Fruit fly (Drosophila melanogaster): ENCODE results near the gene CG46306.

DNA sequence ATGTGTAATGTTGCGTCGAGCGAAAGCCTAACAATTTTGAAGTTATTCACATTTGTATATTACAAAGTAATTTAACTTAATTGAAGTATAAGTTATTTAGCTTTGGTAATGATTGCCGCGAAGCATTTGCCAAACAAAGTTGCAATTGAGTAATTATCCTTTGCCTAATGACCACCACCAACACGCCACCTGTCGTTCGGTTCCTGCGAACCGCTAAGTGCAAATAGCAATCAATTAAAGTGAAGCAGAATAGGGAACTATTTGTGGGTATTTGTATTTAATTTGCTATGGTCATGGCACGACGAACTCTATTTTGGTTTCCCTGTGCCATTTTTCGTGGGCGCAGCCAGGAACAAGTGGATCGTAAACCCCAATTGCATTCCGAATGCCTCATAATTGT lies 14.7 kb downstream of the CG46306 start:
- TF ChIP-seq lola (GFP tag; optimal IDR thresholded peaks at IDR 0.05) (no peak), OdsH (GFP tag; optimal IDR thresholded peaks at IDR 0.05) (no peak), Sp1 (GFP tag; optimal IDR thresholded peaks at IDR 0.05) (no peak), pan (optimal IDR thresholded peaks at IDR 0.05) (no peak), Hr78 (GFP tag; optimal IDR thresholded peaks at IDR 0.05) (no peak), usp (GFP tag; optimal IDR thresholded peaks at IDR 0.05) (no peak), Hnf4 (GFP tag; optimal IDR thresholded peaks at IDR 0.05) (no peak)
